ENCODE assay signal across 4 fruit fly cellular contexts in genomic region chr3R:24278738-24279137, dm6.
A peak's percentile ranks its signal among the peaks of the same experiment; 100 is the strongest.
TF ChIP-seq lines count a peak whose summit lies in the region.

No protein-coding gene starts in this region.

- no peak for TF ChIP-seq CTCF in whole organism, embryonic (GFP tag; optimal IDR thresholded peaks at IDR 0.05; lab: Kevin White, UChicago)

TF ChIP-seq in whole organism, adult, 20 proteins besides CTCF, POLR2A, EP300 and RAD21:
- no peak for TF ChIP-seq tj (GFP tag; optimal IDR thresholded peaks at IDR 0.05; lab: Kevin White, UChicago)
- TF ChIP-seq kay (GFP tag; lab: Kevin White, UChicago; ENCODE audit: borderline replicate concordance) = peak; percentile 71
- peak; percentile 33 for TF ChIP-seq CG7045 (GFP tag; optimal IDR thresholded peaks at IDR 0.05; lab: Kevin White, UChicago)
- no peak for TF ChIP-seq Mnt (GFP tag; optimal IDR thresholded peaks at IDR 0.05; lab: Kevin White, UChicago)
- TF ChIP-seq CG33017 (tag; optimal IDR thresholded peaks at IDR 0.05; lab: Kevin White, UChicago) = peak; percentile 60
- TF ChIP-seq cic (GFP tag; optimal IDR thresholded peaks at IDR 0.05; lab: Kevin White, UChicago) = peak; percentile 48
- no peak for TF ChIP-seq bab1 (GFP tag; optimal IDR thresholded peaks at IDR 0.05; lab: Kevin White, UChicago)
TF ChIP-seq in whole organism, adult: peak in this region for 4.

TF ChIP-seq in whole organism, embryonic, 481 proteins besides CTCF, POLR2A, EP300 and RAD21 (continues in another document):
- TF ChIP-seq CG34224 (GFP tag; IDR thresholded peaks at IDR 0.05; lab: Robert Waterston, UW; ENCODE audit: partially characterized antibody) (no peak), CoRest (tag; optimal IDR thresholded peaks at IDR 0.05; lab: Kevin White, UChicago) (no peak), CG4707 (GFP tag; optimal IDR thresholded peaks at IDR 0.05; lab: Kevin White, UChicago) (no peak), Med (GFP tag; lab: Kevin White, UChicago) (peak; percentile 22), CG7839 (tag; optimal IDR thresholded peaks at IDR 0.05; lab: Kevin White, UChicago) (no peak), exex (tag; optimal IDR thresholded peaks at IDR 0.05; lab: Kevin White, UChicago) (peak; percentile 48), CG7271 (tag; optimal IDR thresholded peaks at IDR 0.05; lab: Kevin White, UChicago) (no peak), prd (optimal IDR thresholded peaks at IDR 0.05; lab: Kevin White, UChicago) (no peak), prd (GFP tag; IDR thresholded peaks at IDR 0.05; lab: Robert Waterston, UW) (no peak), NC2β (GFP tag; optimal IDR thresholded peaks at IDR 0.05; lab: Kevin White, UChicago) (no peak), corto (GFP tag; optimal IDR thresholded peaks at IDR 0.05; lab: Kevin White, UChicago) (peak; percentile 62), Ets65A (GFP tag; lab: Kevin White, UChicago) (peak; percentile 10), emc (GFP tag; optimal IDR thresholded peaks at IDR 0.05; lab: Kevin White, UChicago) (no peak), eve (GFP tag; optimal IDR thresholded peaks at IDR 0.05; lab: Kevin White, UChicago) (no peak), ftz-f1 (GFP tag; optimal IDR thresholded peaks at IDR 0.05; lab: Kevin White, UChicago) (no peak), CG10366 (GFP tag; IDR thresholded peaks at IDR 0.05; lab: Robert Waterston, UW) (no peak), pb (GFP tag; optimal IDR thresholded peaks at IDR 0.05; lab: Kevin White, UChicago) (no peak), Opbp (GFP tag; IDR thresholded peaks at IDR 0.05; lab: Robert Waterston, UW; ENCODE audit: partially characterized antibody) (no peak), pum (GFP tag; optimal IDR thresholded peaks at IDR 0.05; lab: Kevin White, UChicago) (no peak), CG13894 (tag; optimal IDR thresholded peaks at IDR 0.05; lab: Kevin White, UChicago) (no peak), sr (GFP tag; IDR thresholded peaks at IDR 0.05; lab: Robert Waterston, UW) (no peak), CG8924 (tag; optimal IDR thresholded peaks at IDR 0.05; lab: Kevin White, UChicago) (no peak), fu2 (GFP tag; optimal IDR thresholded peaks at IDR 0.05; lab: Kevin White, UChicago) (no peak), stwl (tag; optimal IDR thresholded peaks at IDR 0.05; lab: Kevin White, UChicago) (no peak), CG1603 (tag; optimal IDR thresholded peaks at IDR 0.05; lab: Kevin White, UChicago) (no peak), seq (GFP tag; IDR thresholded peaks at IDR 0.05; lab: Robert Waterston, UW) (no peak), CG6654 (GFP tag; optimal IDR thresholded peaks at IDR 0.05; lab: Kevin White, UChicago) (no peak), chm (GFP tag; IDR thresholded peaks at IDR 0.05; lab: Robert Waterston, UW) (no peak), CG4854 (GFP tag; optimal IDR thresholded peaks at IDR 0.05; lab: Kevin White, UChicago) (no peak), CG5180 (GFP tag; optimal IDR thresholded peaks at IDR 0.05; lab: Kevin White, UChicago) (no peak)

TF ChIP-seq in whole organism, prepupa, 60 proteins besides CTCF, POLR2A, EP300 and RAD21:
- TF ChIP-seq CG7368 (GFP tag; optimal IDR thresholded peaks at IDR 0.05; lab: Kevin White, UChicago) (no peak), vri (GFP tag; optimal IDR thresholded peaks at IDR 0.05; lab: Kevin White, UChicago) (peak; percentile 69)

TF ChIP-seq in whole organism, wandering third instar larva, 38 proteins besides CTCF, POLR2A, EP300 and RAD21:
- no peak for TF ChIP-seq jim (GFP tag; optimal IDR thresholded peaks at IDR 0.05; lab: Kevin White, UChicago)
- TF ChIP-seq sage (GFP tag; optimal IDR thresholded peaks at IDR 0.05; lab: Kevin White, UChicago) = no peak
- no peak for TF ChIP-seq brk (GFP tag; optimal IDR thresholded peaks at IDR 0.05; lab: Kevin White, UChicago)
- no peak for TF ChIP-seq lola (GFP tag; optimal IDR thresholded peaks at IDR 0.05; lab: Kevin White, UChicago)
- no peak for TF ChIP-seq Dif (GFP tag; optimal IDR thresholded peaks at IDR 0.05; lab: Kevin White, UChicago; ENCODE audit: partially characterized antibody)
- peak; percentile 17 for TF ChIP-seq h (GFP tag; optimal IDR thresholded peaks at IDR 0.05; lab: Kevin White, UChicago)
- TF ChIP-seq Rel (GFP tag; optimal IDR thresholded peaks at IDR 0.05; lab: Kevin White, UChicago) = no peak
- TF ChIP-seq Rel (tag; optimal IDR thresholded peaks at IDR 0.05; lab: Kevin White, UChicago) = peak; percentile 10
- TF ChIP-seq CrebA (GFP tag; optimal IDR thresholded peaks at IDR 0.05; lab: Kevin White, UChicago; ENCODE audit: borderline replicate concordance) = peak; percentile 81
- TF ChIP-seq Sp1 (GFP tag; optimal IDR thresholded peaks at IDR 0.05; lab: Kevin White, UChicago) = peak; percentile 37
- TF ChIP-seq foxo (GFP tag; optimal IDR thresholded peaks at IDR 0.05; lab: Kevin White, UChicago) = peak in 1 of 2 experiments; percentile 19
